Fruit fly (Drosophila melanogaster): ENCODE measurements around the gene Vha100-1.
A peak's percentile ranks its signal among the peaks of the same experiment; 100 is the strongest.

The Vha100-1 gene

dm6 chr3R:29138961-29139527 lies 8.1 kb downstream of the Vha100-1 start (continued):
- TF ChIP-seq CG32532 (GFP tag; IDR thresholded peaks at IDR 0.05) (0 out of 2 replicates have a peak, but pooled peaks have one; percentile 30), tx (GFP tag; optimal IDR thresholded peaks at IDR 0.05) (no peak), gfzf (GFP tag; optimal IDR thresholded peaks at IDR 0.05) (no peak), ci (GFP tag; IDR thresholded peaks at IDR 0.05) (0 out of 3 replicates have a peak, but pooled peaks have one; percentile 9), CG30403 (GFP tag; optimal IDR thresholded peaks at IDR 0.05) (peak; percentile 15), E2f1 (GFP tag; IDR thresholded peaks at IDR 0.05) (no peak), CG30431 (GFP tag; optimal IDR thresholded peaks at IDR 0.05) (no peak), row (GFP tag; IDR thresholded peaks at IDR 0.05) (peak; percentile 60), MTF-1 (GFP tag; optimal IDR thresholded peaks at IDR 0.05; ENCODE audit: borderline replicate concordance) (no peak), CG6272 (GFP tag; IDR thresholded peaks at IDR 0.05) (no peak), disco-r (GFP tag; optimal IDR thresholded peaks at IDR 0.05) (no peak), D19A (tag; optimal IDR thresholded peaks at IDR 0.05) (no peak), CG18599 (GFP tag; optimal IDR thresholded peaks at IDR 0.05) (peak; percentile 20), cas (GFP tag; IDR thresholded peaks at IDR 0.05) (no peak), CG11093 (GFP tag; IDR thresholded peaks at IDR 0.05) (no peak), CG12744 (GFP tag; optimal IDR thresholded peaks at IDR 0.05) (no peak), ERR (GFP tag; optimal IDR thresholded peaks at IDR 0.05) (no peak), Hr78 (GFP tag; optimal IDR thresholded peaks at IDR 0.05) (peak in 1 of 2 experiments; percentile 1), CG6813 (GFP tag; optimal IDR thresholded peaks at IDR 0.05) (no peak), Dip3 (GFP tag; optimal IDR thresholded peaks at IDR 0.05) (no peak), CG10209 (GFP tag; optimal IDR thresholded peaks at IDR 0.05) (no peak), CG34224 (GFP tag; IDR thresholded peaks at IDR 0.05; ENCODE audit: partially characterized antibody) (no peak), Oli (tag; optimal IDR thresholded peaks at IDR 0.05) (peak; percentile 11), Nf-YC (tag; optimal IDR thresholded peaks at IDR 0.05) (no peak), onecut (GFP tag; IDR thresholded peaks at IDR 0.05) (no peak), Dfd (GFP tag; optimal IDR thresholded peaks at IDR 0.05) (no peak), Side (GFP tag; optimal IDR thresholded peaks at IDR 0.05) (no peak), CG17186 (GFP tag; optimal IDR thresholded peaks at IDR 0.05) (no peak), CG15601 (tag; optimal IDR thresholded peaks at IDR 0.05) (no peak), CG14441 (GFP tag; IDR thresholded peaks at IDR 0.05) (no peak; the same call in 1 of the 2 replicates), CG12155 (GFP tag; optimal IDR thresholded peaks at IDR 0.05) (no peak), Med (GFP tag) (peak; percentile 84), CG9727 (GFP tag; optimal IDR thresholded peaks at IDR 0.05) (peak; percentile 28), eve (GFP tag; optimal IDR thresholded peaks at IDR 0.05) (no peak), CG7928 (GFP tag; optimal IDR thresholded peaks at IDR 0.05) (no peak), Doc3 (GFP tag; IDR thresholded peaks at IDR 0.05; ENCODE audit: partially characterized antibody) (no peak), CG7839 (tag; optimal IDR thresholded peaks at IDR 0.05) (no peak), Stat92E (GFP tag; optimal IDR thresholded peaks at IDR 0.05) (no peak), schlank (tag; optimal IDR thresholded peaks at IDR 0.05) (no peak), CG2120 (GFP tag; optimal IDR thresholded peaks at IDR 0.05) (peak; percentile 40), CG18764 (GFP tag; optimal IDR thresholded peaks at IDR 0.05) (no peak), Hey (tag; optimal IDR thresholded peaks at IDR 0.05) (no peak), CG9797 (GFP tag; optimal IDR thresholded peaks at IDR 0.05) (no peak), Sox102F (GFP tag; optimal IDR thresholded peaks at IDR 0.05) (peak; percentile 17), CG3407 (GFP tag; optimal IDR thresholded peaks at IDR 0.05) (no peak), CG14667 (GFP tag; IDR thresholded peaks at IDR 0.05) (no peak), zf30C (GFP tag; optimal IDR thresholded peaks at IDR 0.05) (peak; percentile 45), eyg (GFP tag; optimal IDR thresholded peaks at IDR 0.05) (no peak), run (tag; optimal IDR thresholded peaks at IDR 0.05) (no peak), CoRest (tag; optimal IDR thresholded peaks at IDR 0.05) (peak; percentile 3)
